Fruit fly (Drosophila melanogaster) whole organism, embryonic: ENCODE results near the gene CG11790.

Experiments used
- CG6683 ChIP-seq: fragments of 200-800 bp; sonication (Bioruptor generic); optimal IDR thresholded peaks from 2 replicates; lab custom pipeline; 2017; ENCODE audit warnings: missing biosample characterization, mild to moderate bottlenecking, missing genetic modification characterization, missing genetic modification reagents
- Pdp1 ChIP-seq, 2 experiments: fragments of 200-800 bp; sonication (Bioruptor generic); optimal IDR thresholded peaks; 3 replicates each; lab custom pipeline; 2016; ENCODE audit warnings: missing biosample characterization in 2 of 2, missing genetic modification characterization in 2 of 2, mild to moderate bottlenecking in 1 of 2, moderate library complexity in 1 of 2
- luna ChIP-seq: fragments of 200-800 bp; sonication (Bioruptor generic); optimal IDR thresholded peaks from 2 replicates; lab custom pipeline; 2016; ENCODE audit warnings: missing biosample characterization, missing genetic modification characterization
- tap ChIP-seq: fragments of 200-800 bp; optimal IDR thresholded peaks from 3 replicates; lab custom pipeline; 2019; ENCODE audit warnings: missing biosample characterization, mild to moderate bottlenecking, missing genetic modification characterization, moderate library complexity

DNA sequence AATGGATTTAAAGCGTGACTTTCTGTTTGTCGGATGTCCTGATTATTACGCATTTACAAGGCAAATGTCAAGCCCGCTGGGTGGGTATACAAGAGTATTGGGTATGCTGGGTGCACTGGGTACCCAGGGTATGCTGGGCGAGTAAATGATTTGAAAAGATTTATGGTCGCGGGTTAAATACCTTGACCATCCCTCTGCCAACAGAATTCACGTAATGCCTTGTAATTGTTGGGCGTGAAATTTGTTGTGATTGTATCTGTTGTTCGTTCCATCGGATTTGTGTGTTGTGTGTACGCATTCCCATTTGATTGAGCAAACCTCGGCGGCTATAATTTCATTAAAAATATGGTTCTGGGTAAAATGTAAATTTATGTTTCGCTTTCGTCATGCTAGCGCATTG, 31.2 kb downstream of the CG11790 start:
- no peak for TF ChIP-seq Pdp1 (GFP tag; optimal IDR thresholded peaks at IDR 0.05; lab: Kevin White, UChicago)
- TF ChIP-seq luna (GFP tag; lab: Kevin White, UChicago), result no peak
- TF ChIP-seq tap (tag; lab: Kevin White, UChicago), result no peak
- no peak for TF ChIP-seq CG6683 (GFP tag; lab: Kevin White, UChicago)
